Fruit fly (Drosophila melanogaster): Measurements from ENCODE around the gene mthl10.

Gene mthl10

dm6 chr3L:338116-338515 lies 4.6 kb downstream of the mthl10 start (continued):
- TF ChIP-seq CG34376 (GFP tag; optimal IDR thresholded peaks at IDR 0.05): peak; percentile 17
- TF ChIP-seq CG8765 (GFP tag; IDR thresholded peaks at IDR 0.05): no peak
- TF ChIP-seq CG9817 (tag; optimal IDR thresholded peaks at IDR 0.05): no peak
- no peak for TF ChIP-seq B-H1 (GFP tag; IDR thresholded peaks at IDR 0.05)
- peak; percentile 55 for TF ChIP-seq exex (tag; optimal IDR thresholded peaks at IDR 0.05)

dm6 chr3L:337148-337547 lies 5.6 kb downstream of the mthl10 start:
- TF ChIP-seq sug (tag; optimal IDR thresholded peaks at IDR 0.05) (peak; percentile 50), lab (GFP tag; optimal IDR thresholded peaks at IDR 0.05) (peak; percentile 48), tll (GFP tag; optimal IDR thresholded peaks at IDR 0.05) (no peak), grn (GFP tag; optimal IDR thresholded peaks at IDR 0.05) (peak; percentile 17), exex (tag; optimal IDR thresholded peaks at IDR 0.05) (peak; percentile 72)

dm6 chr3L:331842-332802 lies 10.6 kb downstream of the mthl10 start, which contains the start of gene mthl9:
Gene mthl9 (minus strand): TSS chr3L:332309.
- no peak for TF ChIP-seq CG12391 (tag; optimal IDR thresholded peaks at IDR 0.05)
- TF ChIP-seq MBD-R2 (GFP tag; IDR thresholded peaks at IDR 0.05): peak; percentile 7; the same call in 1 of the 2 replicates
- no peak for TF ChIP-seq hkb (optimal IDR thresholded peaks at IDR 0.05)
- peak; percentile 46; the same call in 1 of the 2 replicates for TF ChIP-seq hkb (GFP tag; IDR thresholded peaks at IDR 0.05)
- TF ChIP-seq Ets97D (GFP tag; optimal IDR thresholded peaks at IDR 0.05): peak; percentile 1
- no peak for TF ChIP-seq bigmax (GFP tag; optimal IDR thresholded peaks at IDR 0.05)
- 0 out of 2 replicates have a peak, but pooled peaks have one; percentile 17 for TF ChIP-seq ato (GFP tag; IDR thresholded peaks at IDR 0.05; ENCODE audit: partially characterized antibody)
- no peak for TF ChIP-seq dati (GFP tag; IDR thresholded peaks at IDR 0.05)
- TF ChIP-seq Pdp1 (GFP tag; optimal IDR thresholded peaks at IDR 0.05): peak in 1 of 2 experiments; percentile 29
- TF ChIP-seq ci (GFP tag; IDR thresholded peaks at IDR 0.05): 0 out of 3 replicates have a peak, but pooled peaks have one; percentile 5
- TF ChIP-seq Dbx (GFP tag; IDR thresholded peaks at IDR 0.05): 0 out of 3 replicates have a peak, but pooled peaks have one; percentile 19
- TF ChIP-seq CG4360 (GFP tag; IDR thresholded peaks at IDR 0.05): 0 out of 2 replicates have a peak, but pooled peaks have one; percentile 35
- 0 out of 2 replicates have a peak, but pooled peaks have one; percentile 11 for TF ChIP-seq onecut (GFP tag; IDR thresholded peaks at IDR 0.05)
- TF ChIP-seq pita (GFP tag; optimal IDR thresholded peaks at IDR 0.05): peak; percentile 64
- no peak for TF ChIP-seq CG15479 (GFP tag; optimal IDR thresholded peaks at IDR 0.05)
- 0 out of 3 replicates have a peak, but pooled peaks have one; percentile 25 for TF ChIP-seq ken (GFP tag; IDR thresholded peaks at IDR 0.05)
- TF ChIP-seq CG10147 (GFP tag; optimal IDR thresholded peaks at IDR 0.05): peak; percentile 27
- TF ChIP-seq sna (GFP tag; IDR thresholded peaks at IDR 0.05; ENCODE audit: partially characterized antibody): 0 out of 2 replicates have a peak, but pooled peaks have one; percentile 35
- peak; percentile 82 for TF ChIP-seq mirr (GFP tag; optimal IDR thresholded peaks at IDR 0.05)
- no peak for TF ChIP-seq CG6683 (GFP tag; optimal IDR thresholded peaks at IDR 0.05)
- TF ChIP-seq slbo (GFP tag; IDR thresholded peaks at IDR 0.05): peak; percentile 36; the same call in 1 of the 2 replicates
- TF ChIP-seq Jarid2 (GFP tag; optimal IDR thresholded peaks at IDR 0.05): peak; percentile 60
- TF ChIP-seq MTF-1 (GFP tag; optimal IDR thresholded peaks at IDR 0.05; ENCODE audit: borderline replicate concordance): peak; percentile 6
- TF ChIP-seq sima (GFP tag; optimal IDR thresholded peaks at IDR 0.05): no peak
- TF ChIP-seq CG9215 (GFP tag; IDR thresholded peaks at IDR 0.05): no peak
- TF ChIP-seq stc (GFP tag; IDR thresholded peaks at IDR 0.05): peak; percentile 43; the same call in 1 of the 2 replicates
- TF ChIP-seq sug (tag; optimal IDR thresholded peaks at IDR 0.05): peak; percentile 90
- TF ChIP-seq CG15269 (tag; optimal IDR thresholded peaks at IDR 0.05): peak; percentile 82
- TF ChIP-seq NfI (GFP tag; optimal IDR thresholded peaks at IDR 0.05): peak; percentile 8
- TF ChIP-seq CG4404 (GFP tag; IDR thresholded peaks at IDR 0.05): no peak
- no peak for TF ChIP-seq Lim3 (GFP tag; IDR thresholded peaks at IDR 0.05)
- no peak for TF ChIP-seq gsb (GFP tag; IDR thresholded peaks at IDR 0.05)
- peak; percentile 48 for TF ChIP-seq Ets65A (GFP tag)
- TF ChIP-seq Bgb (GFP tag; IDR thresholded peaks at IDR 0.05; ENCODE audit: partially characterized antibody): peak; percentile 55
- TF ChIP-seq Trl (optimal IDR thresholded peaks at IDR 0.05): peak in 1 of 2 experiments; percentile 75
- TF ChIP-seq Trl (GFP tag; optimal IDR thresholded peaks at IDR 0.05): peak; percentile 41
